Fruit fly (Drosophila melanogaster) whole organism, prepupa: ENCODE data around the gene NPF.
A peak's percentile ranks its signal among the peaks of the same experiment; 100 is the strongest.

ENCODE experiments used
- Blimp-1 ChIP-seq: fragments of 200-800 bp; sonication (Bioruptor generic); optimal IDR thresholded peaks from 3 replicates; lab custom pipeline; 2017; ENCODE audit warnings: missing biosample characterization, missing genetic modification characterization, mild to moderate bottlenecking, moderate library complexity, missing genetic modification reagents
- CG10669 ChIP-seq: fragments of 200-800 bp; sonication (Bioruptor generic); optimal IDR thresholded peaks from 3 replicates; lab custom pipeline; 2018; ENCODE audit warnings: missing biosample characterization, mild to moderate bottlenecking, missing genetic modification characterization, moderate library complexity
- CG11294 ChIP-seq: fragments of 200-800 bp; sonication (Bioruptor generic); IDR thresholded peaks from 2 replicates; pipeline ENCODE4 v1.3.6; 2022; ENCODE audit warnings: missing biosample characterization, missing genetic modification characterization
- CG11902 ChIP-seq: fragments of 200-800 bp; sonication (Bioruptor generic); optimal IDR thresholded peaks from 3 replicates; lab custom pipeline; 2016; ENCODE audit warnings: missing biosample characterization, missing genetic modification characterization
- CG1621 ChIP-seq: fragments of 200-800 bp; sonication (Bioruptor generic); optimal IDR thresholded peaks from 3 replicates; lab custom pipeline; 2018; ENCODE audit warnings: missing biosample characterization, mild to moderate bottlenecking, missing genetic modification characterization
- CG16779 ChIP-seq: fragments of 200-800 bp; sonication (Bioruptor generic); optimal IDR thresholded peaks from 3 replicates; lab custom pipeline; 2017; ENCODE audit warnings: missing biosample characterization, mild to moderate bottlenecking, missing genetic modification characterization
- CG31627 ChIP-seq: fragments of 200-800 bp; sonication (Bioruptor generic); optimal IDR thresholded peaks from 3 replicates; lab custom pipeline; 2016; ENCODE audit warnings: missing biosample characterization, missing genetic modification characterization
- CG32006 ChIP-seq: fragments of 200-800 bp; sonication (Bioruptor generic); optimal IDR thresholded peaks from 3 replicates; lab custom pipeline; 2017; ENCODE audit warnings: missing biosample characterization, mild to moderate bottlenecking, missing genetic modification characterization
- CG3919 ChIP-seq: fragments of 200-800 bp; sonication (Bioruptor generic); optimal IDR thresholded peaks from 3 replicates; lab custom pipeline; 2016; ENCODE audit warnings: missing biosample characterization, missing genetic modification characterization
- CG6276 ChIP-seq: fragments of 200-800 bp; sonication (Bioruptor generic); optimal IDR thresholded peaks from 2 replicates; lab custom pipeline; 2017; ENCODE audit warnings: missing biosample characterization, mild to moderate bottlenecking, missing genetic modification characterization
- CG6792 ChIP-seq: fragments of 200-800 bp; sonication (Bioruptor generic); optimal IDR thresholded peaks from 3 replicates; lab custom pipeline; 2016; ENCODE audit warnings: missing biosample characterization, missing genetic modification characterization
- CG6808 ChIP-seq: fragments of 200-800 bp; sonication (Bioruptor generic); optimal IDR thresholded peaks from 3 replicates; lab custom pipeline; 2017; ENCODE audit warnings: missing biosample characterization, missing genetic modification characterization, mild to moderate bottlenecking, moderate library complexity, missing genetic modification reagents
- CG7368 ChIP-seq: fragments of 200-800 bp; sonication (Bioruptor generic); optimal IDR thresholded peaks from 3 replicates; lab custom pipeline; 2016; ENCODE audit warnings: missing biosample characterization, missing genetic modification characterization
- CG8119 ChIP-seq: fragments of 200-800 bp; sonication (Bioruptor generic); IDR thresholded peaks from 3 replicates; pipeline ENCODE4 v1.3.6; 2022; ENCODE audit warnings: missing biosample characterization, missing genetic modification characterization
- CG8319 ChIP-seq: fragments of 200-800 bp; sonication (Bioruptor generic); optimal IDR thresholded peaks from 3 replicates; lab custom pipeline; 2016; ENCODE audit warnings: missing biosample characterization, missing genetic modification characterization
- CG8632 ChIP-seq: fragments of 200-800 bp; sonication (Bioruptor generic); optimal IDR thresholded peaks from 3 replicates; lab custom pipeline; 2016; ENCODE audit warnings: missing biosample characterization, missing genetic modification characterization
- Eip75B ChIP-seq: fragments of 200-800 bp; sonication (Bioruptor generic); optimal IDR thresholded peaks from 3 replicates; lab custom pipeline; 2016; ENCODE audit warnings: missing biosample characterization, missing genetic modification characterization
- Eip78C ChIP-seq: fragments of 200-800 bp; sonication (Bioruptor generic); peaks from one replicate; lab custom pipeline; 2016; ENCODE audit warnings: missing biosample characterization, missing genetic modification characterization
- Eip93F ChIP-seq: fragments of 200-800 bp; sonication (Bioruptor generic); optimal IDR thresholded peaks from 2 replicates; lab custom pipeline; 2016; ENCODE audit warnings: missing biosample characterization, mild to moderate bottlenecking, missing genetic modification characterization
- Ets21C ChIP-seq: fragments of 200-800 bp; sonication (Bioruptor generic); optimal IDR thresholded peaks from 3 replicates; lab custom pipeline; 2016; ENCODE audit warnings: missing biosample characterization, missing genetic modification characterization
- Ets96B ChIP-seq: fragments of 200-800 bp; optimal IDR thresholded peaks from 2 replicates; lab custom pipeline; 2019; ENCODE audit warnings: missing biosample characterization, mild to moderate bottlenecking, missing genetic modification characterization, moderate library complexity
- Gug ChIP-seq: fragments of 200-800 bp; sonication (Bioruptor generic); IDR thresholded peaks from 2 replicates; pipeline ENCODE4 v1.3.6; 2022; ENCODE audit warnings: missing biosample characterization, missing genetic modification characterization
- Lpt ChIP-seq: fragments of 200-800 bp; sonication (Bioruptor generic); optimal IDR thresholded peaks from 3 replicates; lab custom pipeline; 2016; ENCODE audit warnings: missing biosample characterization, missing genetic modification characterization
- Met ChIP-seq: fragments of 200-800 bp; sonication (Bioruptor generic); optimal IDR thresholded peaks from 3 replicates; lab custom pipeline; 2016; ENCODE audit warnings: missing biosample characterization, missing genetic modification characterization
- OdsH ChIP-seq: fragments of 200-800 bp; sonication (Bioruptor generic); optimal IDR thresholded peaks from 3 replicates; lab custom pipeline; 2016; ENCODE audit warnings: missing biosample characterization, missing genetic modification characterization
- Sox102F ChIP-seq: fragments of 200-800 bp; sonication (Bioruptor generic); optimal IDR thresholded peaks from 2 replicates; lab custom pipeline; 2016; ENCODE audit warnings: missing biosample characterization, mild to moderate bottlenecking, missing genetic modification characterization
- Sox14 ChIP-seq: fragments of 200-800 bp; sonication (Bioruptor generic); optimal IDR thresholded peaks from 3 replicates; lab custom pipeline; 2016; ENCODE audit warnings: missing biosample characterization, missing genetic modification characterization
- acj6 ChIP-seq: fragments of 200-800 bp; sonication (Bioruptor generic); optimal IDR thresholded peaks from 3 replicates; lab custom pipeline; 2016; ENCODE audit warnings: missing biosample characterization, missing genetic modification characterization
- cyc ChIP-seq: fragments of 200-800 bp; sonication (Bioruptor generic); optimal IDR thresholded peaks from 3 replicates; lab custom pipeline; 2016; ENCODE audit warnings: missing biosample characterization, missing genetic modification characterization
- eg ChIP-seq: fragments of 200-800 bp; sonication (Bioruptor generic); IDR thresholded peaks from 3 replicates; pipeline ENCODE4 v1.3.6; 2022; ENCODE audit warnings: missing biosample characterization, missing genetic modification characterization
- pdm3 ChIP-seq: fragments of 200-800 bp; sonication (Bioruptor generic); optimal IDR thresholded peaks from 3 replicates; lab custom pipeline; 2016; ENCODE audit warnings: missing biosample characterization, missing genetic modification characterization
- svp ChIP-seq: fragments of 200-800 bp; sonication (Bioruptor generic); peaks from one replicate; lab custom pipeline; 2016; ENCODE audit warnings: missing biosample characterization, missing genetic modification characterization
- vri ChIP-seq: fragments of 200-800 bp; sonication (Bioruptor generic); optimal IDR thresholded peaks from 3 replicates; lab custom pipeline; 2016; ENCODE audit warnings: missing biosample characterization, mild to moderate bottlenecking, missing genetic modification characterization

The NPF gene

dm6 chr3R:16573483-16574145, 35.4 kb upstream of the NPF start, which contains the start of gene CG14903 (continued):
- no peak for TF ChIP-seq vri (GFP tag; lab: Kevin White, UChicago)
- no peak for TF ChIP-seq Met (GFP tag; lab: Kevin White, UChicago)
- TF ChIP-seq Ets21C (GFP tag; lab: Kevin White, UChicago), result peak; percentile 12
- TF ChIP-seq acj6 (GFP tag; lab: Kevin White, UChicago), result no peak
- TF ChIP-seq Gug (GFP tag; lab: Robert Waterston, UW), result no peak
- TF ChIP-seq CG6792, result no peak
- TF ChIP-seq Sox102F, result no peak
- no peak for TF ChIP-seq Eip93F (GFP tag; lab: Kevin White, UChicago)
- TF ChIP-seq cyc (GFP tag; lab: Kevin White, UChicago), result peak; percentile 42
- no peak for TF ChIP-seq Ets96B
- no peak for TF ChIP-seq CG7368 (GFP tag; lab: Kevin White, UChicago)
- TF ChIP-seq eg, result no peak
- TF ChIP-seq Blimp-1 (GFP tag; lab: Kevin White, UChicago), result no peak
- TF ChIP-seq CG1621 (tag; lab: Kevin White, UChicago), result no peak
- no peak for TF ChIP-seq CG8319 (GFP tag; lab: Kevin White, UChicago)
- peak; percentile 50 for TF ChIP-seq CG31627 (GFP tag; lab: Kevin White, UChicago)
- peak; percentile 54 for TF ChIP-seq Eip78C
- TF ChIP-seq CG11294, result no peak
- TF ChIP-seq OdsH (GFP tag; lab: Kevin White, UChicago), result no peak
- TF ChIP-seq CG11902, result peak; percentile 25
- TF ChIP-seq CG16779, result no peak
- no peak for TF ChIP-seq CG10669 (GFP tag; lab: Kevin White, UChicago)
- TF ChIP-seq pdm3 (GFP tag; lab: Kevin White, UChicago), result peak; percentile 13
- TF ChIP-seq Lpt (GFP tag; lab: Kevin White, UChicago), result no peak
- no peak for TF ChIP-seq CG6276 (GFP tag; lab: Kevin White, UChicago)
- no peak for TF ChIP-seq CG3919 (GFP tag; lab: Kevin White, UChicago)
- TF ChIP-seq CG6808 (GFP tag; lab: Kevin White, UChicago), result no peak
- no peak for TF ChIP-seq CG8632
- TF ChIP-seq, all 60 proteins: peak for 12

- TF ChIP-seq CG32006 (GFP tag; lab: Kevin White, UChicago) (no peak), Ets96B (no peak), svp (peak; percentile 19), Gug (GFP tag; lab: Robert Waterston, UW) (no peak)
- TF ChIP-seq, all 60 proteins: peak for 1
Observed at dm6 chr3R:16583605-16584004, 25.4 kb upstream of the NPF start, which contains the start of gene Scp2. Gene Scp2, minus strand, starts transcription at chr3R:16583663.

dm6 chr3R:16591407-16591806, 17.6 kb upstream of the NPF start:
- TF ChIP-seq Eip75B (no peak), CG3919 (GFP tag; lab: Kevin White, UChicago) (peak; percentile 13)

dm6 chr3R:16594056-16594858, 14.8 kb upstream of the NPF start, which contains the start of gene CG14892:
Gene CG14892, plus strand, starts transcription at chr3R:16594414.
- TF ChIP-seq Sox14 (GFP tag; lab: Kevin White, UChicago) (no peak), Eip78C (peak; percentile 42), eg (0 out of 3 replicates have a peak, but pooled peaks have one; percentile 9), CG8119 (GFP tag; lab: Robert Waterston, UW) (peak; percentile 43; the same call in 1 of the 3 replicates)
- TF ChIP-seq, all 60 proteins: peak for 3
